Worm (Caenorhabditis elegans) whole organism, L4/young adult: ENCODE measurements around the gene srbc-56.

Experiments used
- dao-5 ChIP-seq: sonication (generic microtip); optimal IDR thresholded peaks from 2 replicates; lab custom pipeline; 2016; ENCODE audit warnings: missing genotype, missing genetic modification characterization, moderate library complexity, missing compliant biosample characterization
- him-1 ChIP-seq: sonication (generic microtip); optimal IDR thresholded peaks from 2 replicates; lab custom pipeline; 2016; ENCODE audit warnings: missing genotype, missing genetic modification reagents, missing genetic modification characterization, missing compliant biosample characterization

- no peak for TF ChIP-seq him-1 (tag; lab: Kevin White, UChicago)
- no peak for TF ChIP-seq dao-5 (tag; lab: Kevin White, UChicago)
Observed at ce11 chrV:15817746-15818145, 13.7 kb downstream of the srbc-56 start, which contains the start of gene abf-3.
